Fruit fly (Drosophila melanogaster) whole organism, embryonic: ENCODE data around the gene Atat.
A peak's percentile ranks its signal among the peaks of the same experiment; 100 is the strongest.

Experiments
- Adf1 ChIP-seq: fragments of 200-800 bp; sonication (Bioruptor generic); IDR thresholded peaks from 2 replicates; pipeline ENCODE4 v1.3.6; 2022; ENCODE audit warnings: missing biosample characterization, missing genetic modification characterization
- Awh ChIP-seq: fragments of 200-800 bp; sonication (Bioruptor generic); IDR thresholded peaks from 2 replicates; pipeline ENCODE4, ENCODE4 v1.3.6; 2022; ENCODE audit warnings: missing biosample characterization, missing genetic modification characterization
- CG10366 ChIP-seq: fragments of 200-800 bp; sonication (Bioruptor generic); IDR thresholded peaks from 2 replicates; pipeline ENCODE4 v1.3.6; 2022; ENCODE audit warnings: missing biosample characterization, missing genetic modification characterization
- CG11247 ChIP-seq: fragments of 200-800 bp; sonication (Bioruptor generic); IDR thresholded peaks from 2 replicates; pipeline ENCODE4 v1.3.6; 2022; ENCODE audit warnings: missing biosample characterization, missing genetic modification characterization
- CG11504 ChIP-seq: fragments of 200-800 bp; sonication (Bioruptor generic); optimal IDR thresholded peaks from 3 replicates; lab custom pipeline; 2019; ENCODE audit warnings: missing biosample characterization, mild to moderate bottlenecking, missing genetic modification characterization, moderate library complexity
- CG12236 ChIP-seq: fragments of 200-800 bp; sonication (Bioruptor generic); optimal IDR thresholded peaks from 2 replicates; lab custom pipeline; 2016; ENCODE audit warnings: missing biosample characterization, missing genetic modification characterization
- CG12769 ChIP-seq: fragments of 200-800 bp; sonication (Bioruptor generic); optimal IDR thresholded peaks from 2 replicates; lab custom pipeline; 2019; ENCODE audit warnings: missing biosample characterization, mild to moderate bottlenecking, missing genetic modification characterization, moderate library complexity
- CG16863 ChIP-seq: fragments of 200-800 bp; sonication (Bioruptor generic); optimal IDR thresholded peaks from 3 replicates; lab custom pipeline; 2016; ENCODE audit warnings: missing biosample characterization, missing genetic modification characterization
- CG17802 ChIP-seq: fragments of 200-800 bp; sonication (Bioruptor generic); optimal IDR thresholded peaks from 2 replicates; lab custom pipeline; 2018; ENCODE audit warnings: missing biosample characterization, mild to moderate bottlenecking, missing genetic modification characterization, moderate library complexity
- CG1792 ChIP-seq: fragments of 200-800 bp; sonication (Bioruptor generic); optimal IDR thresholded peaks from 2 replicates; lab custom pipeline; 2016; ENCODE audit warnings: missing biosample characterization, missing genetic modification characterization
- CG18599 ChIP-seq: fragments of 200-800 bp; sonication (Bioruptor generic); optimal IDR thresholded peaks from 3 replicates; lab custom pipeline; 2017; ENCODE audit warnings: missing biosample characterization, missing genetic modification characterization, mild to moderate bottlenecking, moderate library complexity, missing genetic modification reagents
- CG2712 ChIP-seq: fragments of 200-800 bp; optimal IDR thresholded peaks from 3 replicates; lab custom pipeline; 2019; ENCODE audit warnings: missing biosample characterization, mild to moderate bottlenecking, missing genetic modification characterization, moderate library complexity
- CG34376 ChIP-seq: fragments of 200-800 bp; sonication (Bioruptor generic); optimal IDR thresholded peaks from 2 replicates; lab custom pipeline; 2018; ENCODE audit warnings: missing biosample characterization, mild to moderate bottlenecking, missing genetic modification characterization
- CG3838 ChIP-seq: fragments of 200-800 bp; sonication (Bioruptor generic); optimal IDR thresholded peaks from 3 replicates; lab custom pipeline; 2016; ENCODE audit warnings: missing biosample characterization, missing genetic modification characterization
- CG3847 ChIP-seq: fragments of 200-800 bp; sonication (Bioruptor generic); IDR thresholded peaks from 2 replicates; pipeline ENCODE4 v1.3.6; 2022; ENCODE audit warnings: missing biosample characterization, missing genetic modification characterization
- CG4707 ChIP-seq: fragments of 200-800 bp; sonication (Bioruptor generic); optimal IDR thresholded peaks from 2 replicates; lab custom pipeline; 2018; ENCODE audit warnings: missing biosample characterization, mild to moderate bottlenecking, missing genetic modification characterization, moderate library complexity
- CG6254 ChIP-seq: fragments of 200-800 bp; sonication (Bioruptor generic); optimal IDR thresholded peaks from 3 replicates; lab custom pipeline; 2017; ENCODE audit warnings: mild to moderate bottlenecking, missing biosample characterization, missing genetic modification reagents, missing genetic modification characterization
- CG8478 ChIP-seq: fragments of >200 bp; optimal IDR thresholded peaks from 2 replicates; lab custom pipeline; 2018
- Ets65A ChIP-seq: fragments of 200-800 bp; sonication (Bioruptor generic); peaks from one replicate; lab custom pipeline; 2016; ENCODE audit warnings: missing biosample characterization, missing genetic modification characterization
- Lhr ChIP-seq: fragments of 200-800 bp; sonication (Bioruptor generic); optimal IDR thresholded peaks from 3 replicates; lab custom pipeline; 2017; ENCODE audit warnings: mild to moderate bottlenecking, missing biosample characterization, missing genetic modification reagents, missing genetic modification characterization
- Myb ChIP-seq: fragments of 200-800 bp; sonication (Bioruptor generic); optimal IDR thresholded peaks from 2 replicates; lab custom pipeline; 2016; ENCODE audit warnings: missing biosample characterization, missing genetic modification characterization
- NfI ChIP-seq: fragments of 200-800 bp; sonication (Bioruptor generic); optimal IDR thresholded peaks from 3 replicates; lab custom pipeline; 2018; ENCODE audit warnings: missing biosample characterization, mild to moderate bottlenecking, missing genetic modification characterization, moderate library complexity
- Pdp1 ChIP-seq, 2 experiments: fragments of 200-800 bp; sonication (Bioruptor generic); optimal IDR thresholded peaks; 3 replicates each; lab custom pipeline; 2016; ENCODE audit warnings: missing biosample characterization in 2 of 2, missing genetic modification characterization in 2 of 2, mild to moderate bottlenecking in 1 of 2, moderate library complexity in 1 of 2
- Rfx ChIP-seq: fragments of 200-800 bp; sonication (Bioruptor generic); IDR thresholded peaks from 2 replicates; pipeline ENCODE4 v1.3.6; 2022; ENCODE audit warnings: missing biosample characterization, missing genetic modification characterization
- Spps ChIP-seq: fragments of 200-800 bp; sonication (Bioruptor generic); optimal IDR thresholded peaks from 2 replicates; lab custom pipeline; 2018; ENCODE audit warnings: missing biosample characterization, mild to moderate bottlenecking, missing genetic modification characterization
- TFAM ChIP-seq: fragments of 200-800 bp; sonication (Bioruptor generic); optimal IDR thresholded peaks from 2 replicates; lab custom pipeline; 2017; ENCODE audit warnings: missing biosample characterization, missing genetic modification characterization, inconsistent platforms
- Vsx1 ChIP-seq: fragments of 200-800 bp; sonication (Bioruptor generic); optimal IDR thresholded peaks from 2 replicates; lab custom pipeline; 2017; ENCODE audit warnings: missing biosample characterization, mild to moderate bottlenecking, missing genetic modification characterization, missing genetic modification reagents
- Xrp1 ChIP-seq: fragments of 200-800 bp; sonication (Bioruptor generic); IDR thresholded peaks from 2 replicates; pipeline ENCODE4 v1.3.6; 2022; ENCODE audit warnings: missing biosample characterization, missing genetic modification characterization
- ap ChIP-seq: fragments of 200-800 bp; sonication (Bioruptor generic); IDR thresholded peaks from 2 replicates; pipeline ENCODE4 v1.3.6; 2022; ENCODE audit warnings: missing biosample characterization, missing genetic modification characterization
- btn ChIP-seq: fragments of 200-800 bp; sonication (Bioruptor generic); optimal IDR thresholded peaks from 2 replicates; lab custom pipeline; 2016; ENCODE audit warnings: missing biosample characterization, missing genetic modification characterization
- cad ChIP-seq: fragments of >200 bp; optimal IDR thresholded peaks from 2 replicates; lab custom pipeline; 2017; ENCODE audit warnings: missing biosample characterization, missing genetic modification characterization
- crol ChIP-seq: fragments of 200-800 bp; sonication (Bioruptor generic); IDR thresholded peaks from 2 replicates; pipeline ENCODE4 v1.3.6; 2022; ENCODE audit warnings: missing biosample characterization, missing genetic modification characterization
- en ChIP-seq: fragments of 200-800 bp; sonication (Bioruptor generic); optimal IDR thresholded peaks from 2 replicates; lab custom pipeline; 2016; ENCODE audit warnings: missing biosample characterization, missing genetic modification characterization
- fd102C ChIP-seq: fragments of 200-800 bp; sonication (Bioruptor generic); optimal IDR thresholded peaks from 2 replicates; lab custom pipeline; 2018; ENCODE audit warnings: missing biosample characterization, mild to moderate bottlenecking, missing genetic modification characterization, moderate library complexity
- grn ChIP-seq: fragments of 200-800 bp; sonication (Bioruptor generic); optimal IDR thresholded peaks from 3 replicates; lab custom pipeline; 2017; ENCODE audit warnings: missing biosample characterization, missing genetic modification characterization
- gsb-n ChIP-seq: fragments of 200-800 bp; sonication (Bioruptor generic); optimal IDR thresholded peaks from 3 replicates; lab custom pipeline; 2018; ENCODE audit warnings: missing biosample characterization, mild to moderate bottlenecking, missing genetic modification characterization
- ind ChIP-seq: fragments of 200-800 bp; sonication (Bioruptor generic); optimal IDR thresholded peaks from 3 replicates; lab custom pipeline; 2016; ENCODE audit warnings: missing biosample characterization, missing genetic modification characterization
- inv ChIP-seq: fragments of 200-800 bp; sonication (Bioruptor generic); IDR thresholded peaks from 2 replicates; pipeline ENCODE4 v1.3.6; 2022; ENCODE audit warnings: missing biosample characterization, missing genetic modification characterization; ENCODE audit not compliant: partially characterized antibody
- kay ChIP-seq: fragments of 200-800 bp; sonication (Bioruptor generic); optimal IDR thresholded peaks from 2 replicates; lab custom pipeline; 2016; ENCODE audit warnings: missing biosample characterization, missing genetic modification characterization
- nom ChIP-seq: fragments of 200-800 bp; sonication (Bioruptor generic); optimal IDR thresholded peaks from 2 replicates; lab custom pipeline; 2017; ENCODE audit warnings: missing biosample characterization, missing genetic modification characterization, mild to moderate bottlenecking, moderate library complexity, missing genetic modification reagents
- otp ChIP-seq: fragments of 200-800 bp; sonication (Bioruptor generic); IDR thresholded peaks from 3 replicates; pipeline ENCODE4, ENCODE4 v1.3.6; 2022; ENCODE audit warnings: missing biosample characterization, missing genetic modification characterization
- psq ChIP-seq: fragments of 200-800 bp; sonication (Bioruptor generic); optimal IDR thresholded peaks from 2 replicates; lab custom pipeline; 2017; ENCODE audit warnings: missing biosample characterization, missing genetic modification characterization
- ro ChIP-seq: fragments of 200-800 bp; sonication (Bioruptor generic); IDR thresholded peaks from 2 replicates; pipeline ENCODE4 v1.3.6; 2022; ENCODE audit warnings: missing biosample characterization, missing genetic modification characterization
- seq ChIP-seq: fragments of 200-800 bp; sonication (Bioruptor generic); IDR thresholded peaks from 2 replicates; pipeline ENCODE4 v1.3.6; 2022; ENCODE audit warnings: missing biosample characterization, missing genetic modification characterization
- sisA ChIP-seq: fragments of 200-800 bp; sonication (Bioruptor generic); IDR thresholded peaks from 2 replicates; pipeline ENCODE4 v1.3.6; 2022; ENCODE audit warnings: missing biosample characterization, missing genetic modification characterization
- stc ChIP-seq: fragments of 200-800 bp; sonication (Bioruptor generic); IDR thresholded peaks from 2 replicates; pipeline ENCODE4 v1.3.6; 2022; ENCODE audit warnings: missing biosample characterization, missing genetic modification characterization
- tap ChIP-seq: fragments of 200-800 bp; optimal IDR thresholded peaks from 3 replicates; lab custom pipeline; 2019; ENCODE audit warnings: missing biosample characterization, mild to moderate bottlenecking, missing genetic modification characterization, moderate library complexity
- tup ChIP-seq: fragments of 200-800 bp; sonication (Bioruptor generic); optimal IDR thresholded peaks from 2 replicates; lab custom pipeline; 2016; ENCODE audit warnings: missing biosample characterization, mild to moderate bottlenecking, missing genetic modification characterization, moderate library complexity
- zen ChIP-seq: fragments of 200-800 bp; sonication (Bioruptor generic); optimal IDR thresholded peaks from 3 replicates; lab custom pipeline; 2018; ENCODE audit warnings: missing biosample characterization, mild to moderate bottlenecking, missing genetic modification characterization, moderate library complexity
- zen2 ChIP-seq: fragments of 200-800 bp; sonication (Bioruptor generic); IDR thresholded peaks from 3 replicates; pipeline ENCODE4 v1.3.6; 2022; ENCODE audit warnings: missing biosample characterization, missing genetic modification characterization; ENCODE audit not compliant: partially characterized antibody

Gene Atat

dm6 chr3L:9460775-9461491 is 34.4 kb upstream of the Atat start, which contains the start of the genes CG3434 and CG44838 (continued):
- TF ChIP-seq CG12236 (GFP tag; lab: Kevin White, UChicago) (peak; percentile 2), gsb-n (peak; percentile 36), NfI (GFP tag; lab: Kevin White, UChicago) (peak; percentile 72), CG12769 (tag; lab: Kevin White, UChicago) (peak; percentile 40), tup (GFP tag; lab: Kevin White, UChicago) (peak; percentile 38), tap (tag; lab: Kevin White, UChicago) (peak; percentile 36), CG17802 (tag; lab: Kevin White, UChicago) (peak; percentile 58), crol (GFP tag; lab: Robert Waterston, UW) (no peak), Vsx1 (GFP tag; lab: Kevin White, UChicago) (peak; percentile 58), psq (GFP tag; lab: Kevin White, UChicago) (peak; percentile 77), Xrp1 (GFP tag; lab: Robert Waterston, UW) (peak; percentile 86), en (no peak), ind (GFP tag; lab: Kevin White, UChicago) (peak; percentile 81), Adf1 (GFP tag; lab: Robert Waterston, UW) (peak; percentile 62), CG1792 (GFP tag; lab: Kevin White, UChicago) (peak; percentile 67), nom (GFP tag; lab: Kevin White, UChicago) (peak; percentile 51), inv (GFP tag; lab: Robert Waterston, UW) (no peak), zen2 (GFP tag; lab: Robert Waterston, UW) (no peak), CG16863 (GFP tag; lab: Kevin White, UChicago) (peak; percentile 71), CG11247 (GFP tag; lab: Robert Waterston, UW) (peak; percentile 62; the same call in 1 of the 2 replicates), CG34376 (GFP tag; lab: Kevin White, UChicago) (peak; percentile 70), CG6254 (GFP tag; lab: Kevin White, UChicago) (peak; percentile 40), CG8478 (lab: Kevin White, UChicago) (no peak), kay (GFP tag; lab: Kevin White, UChicago) (peak; percentile 61), Myb (GFP tag; lab: Kevin White, UChicago) (peak; percentile 60), sisA (peak; percentile 75), zen (peak; percentile 74), ap (peak; percentile 35; the same call in 1 of the 2 replicates), seq (GFP tag; lab: Robert Waterston, UW) (peak; percentile 55; the same call in 1 of the 2 replicates), grn (GFP tag; lab: Kevin White, UChicago) (peak; percentile 48), CG2712 (peak; percentile 86), stc (GFP tag; lab: Robert Waterston, UW) (peak; percentile 78), CG18599 (GFP tag; lab: Kevin White, UChicago) (peak; percentile 85), ro (GFP tag; lab: Robert Waterston, UW) (no peak), Ets65A (GFP tag; lab: Kevin White, UChicago) (peak; percentile 96), Lhr (GFP tag; lab: Kevin White, UChicago) (peak; percentile 70), CG11504 (peak; percentile 79), cad (GFP tag; lab: Kevin White, UChicago) (peak; percentile 15), CG10366 (GFP tag; lab: Robert Waterston, UW) (peak; percentile 80), Rfx (peak; percentile 85), Spps (tag; lab: Kevin White, UChicago) (peak; percentile 64), btn (GFP tag; lab: Kevin White, UChicago) (peak; percentile 25), CG3838 (GFP tag; lab: Kevin White, UChicago) (peak; percentile 27), Pdp1 (GFP tag; optimal IDR thresholded peaks at IDR 0.05; lab: Kevin White, UChicago) (peak; percentile 57 to 65), Awh (GFP tag; lab: Robert Waterston, UW) (peak; percentile 67; the same call in 1 of the 2 replicates), fd102C (GFP tag; lab: Kevin White, UChicago) (peak; percentile 31), otp (peak; percentile 72; the same call in 2 of the 3 replicates), TFAM (GFP tag; lab: Kevin White, UChicago) (no peak), CG4707 (GFP tag; lab: Kevin White, UChicago) (no peak), CG3847 (GFP tag; lab: Robert Waterston, UW) (peak; percentile 86)
